Worm (Caenorhabditis elegans) whole organism, L4 larva: Measurements from ENCODE around the gene ham-2.

Experiments
- T20F7.1 ChIP-seq: fragments of 200-800 bp; sonication (Bioruptor generic); optimal IDR thresholded peaks from 2 replicates; lab custom pipeline; 2018; ENCODE audit warnings: mild to moderate bottlenecking, missing genetic modification characterization, missing compliant biosample characterization
- daf-19 ChIP-seq: fragments of 200-800 bp; sonication (Bioruptor generic); conservative IDR thresholded peaks from 2 replicates; pipeline ENCODE4 v1.3.6; 2022; ENCODE audit warnings: missing genetic modification characterization, missing compliant biosample characterization
- egl-27 ChIP-seq: sonication (generic microtip); optimal IDR thresholded peaks from 3 replicates; lab custom pipeline; 2017; ENCODE audit warnings: missing biosample characterization, missing genetic modification reagents, missing genetic modification characterization
- fos-1 ChIP-seq: fragments of 150-350 bp; optimal IDR thresholded peaks from 2 replicates; lab custom pipeline; 2014; ENCODE audit warnings: missing biosample characterization, missing genetic modification characterization
- hmg-1.1 ChIP-seq: fragments of 200-800 bp; sonication (Bioruptor generic); IDR thresholded peaks from 2 replicates; pipeline ENCODE4 v1.3.6; 2022; ENCODE audit warnings: missing genetic modification reagents, missing genetic modification characterization, missing compliant biosample characterization
- lin-15B ChIP-seq: fragments of 150-350 bp; sonication (generic microtip); optimal IDR thresholded peaks from 3 replicates; lab custom pipeline; 2014; ENCODE audit warnings: missing biosample characterization, missing genetic modification characterization
- mes-2 ChIP-seq: sonication (generic microtip); optimal IDR thresholded peaks from 2 replicates; lab custom pipeline; 2016; ENCODE audit warnings: missing genotype, mild to moderate bottlenecking, missing genetic modification characterization, missing compliant biosample characterization; ENCODE audit not compliant: poor library complexity, severe bottlenecking
- nhr-10 ChIP-seq: fragments of 150-350 bp; optimal IDR thresholded peaks from 2 replicates; lab custom pipeline; 2014; ENCODE audit warnings: missing biosample characterization, missing genetic modification characterization
- pha-4 ChIP-seq, 2 experiments: fragments of 150-350 bp in 1 of 2; fragments of 200-800 bp in 1 of 2; sonication (Bioruptor generic) in 1 of 2; IDR thresholded peaks in 1 of 2; optimal IDR thresholded peaks in 1 of 2; 2 replicates each; pipeline versions ENCODE4 v1.3.6 to Lab custom; 2014 to 2022; ENCODE audit warnings: missing genetic modification characterization in 2 of 2, missing genetic modification reagents in 2 of 2, missing biosample characterization in 1 of 2, missing compliant biosample characterization in 1 of 2
- unc-130 ChIP-seq: sonication (generic microtip); optimal IDR thresholded peaks from 2 replicates; lab custom pipeline; 2016; ENCODE audit warnings: missing genetic modification reagents, missing genetic modification characterization, missing compliant biosample characterization
- unc-62 ChIP-seq, 3 experiments: fragments of 150-350 bp in 1 of 3; sonication (generic microtip); optimal IDR thresholded peaks in 2 of 3; peaks in 1 of 3; 1 replicate in 1 of 3; 2 replicates in 2 of 3; lab custom pipeline; 2014 to 2017; ENCODE audit warnings: missing biosample characterization in 3 of 3, missing genetic modification characterization in 3 of 3, missing genetic modification reagents in 3 of 3, missing genotype in 1 of 3

DNA sequence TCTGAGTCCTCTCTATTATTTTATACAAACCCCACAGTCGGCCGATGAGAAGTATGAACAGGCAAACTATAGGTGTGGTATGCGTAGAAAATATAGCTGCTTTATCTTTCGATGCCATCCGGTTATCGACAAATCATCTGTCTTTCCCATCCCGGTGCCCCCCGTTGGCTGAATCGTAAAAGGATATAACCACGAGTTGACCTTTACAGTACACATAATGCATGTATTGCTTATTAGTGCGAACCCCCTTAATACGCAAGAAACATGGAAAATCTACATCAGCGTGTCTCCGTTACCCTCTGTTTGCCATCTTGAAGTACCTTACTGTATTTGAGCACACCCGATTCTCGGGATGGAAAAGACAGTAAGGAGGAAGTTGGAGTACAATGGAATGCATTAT is 5.6 kb upstream of the ham-2 start:
- TF ChIP-seq hmg-1.1 (no peak), nhr-10 (tag; lab: Kevin White, UChicago) (no peak), daf-19 (GFP tag; lab: Robert Waterston, UW) (no peak), pha-4 (GFP tag; IDR thresholded peaks at IDR 0.05; lab: Robert Waterston, UW) (no peak), pha-4 (tag; optimal IDR thresholded peaks at IDR 0.05; lab: Kevin White, UChicago) (no peak), T20F7.1 (GFP tag; lab: Kevin White, UChicago) (no peak), fos-1 (tag; lab: Kevin White, UChicago) (no peak), lin-15B (no peak), egl-27 (no peak), unc-130 (GFP tag; lab: Kevin White, UChicago) (no peak), mes-2 (no peak), unc-62 (GFP tag; optimal IDR thresholded peaks at IDR 0.05 in 1 of 2; lab: Kevin White, UChicago) (no peak), unc-62 (tag; optimal IDR thresholded peaks at IDR 0.05; lab: Kevin White, UChicago) (no peak)
